Worm (Caenorhabditis elegans): ENCODE results near the gene B0457.4.

DNA sequence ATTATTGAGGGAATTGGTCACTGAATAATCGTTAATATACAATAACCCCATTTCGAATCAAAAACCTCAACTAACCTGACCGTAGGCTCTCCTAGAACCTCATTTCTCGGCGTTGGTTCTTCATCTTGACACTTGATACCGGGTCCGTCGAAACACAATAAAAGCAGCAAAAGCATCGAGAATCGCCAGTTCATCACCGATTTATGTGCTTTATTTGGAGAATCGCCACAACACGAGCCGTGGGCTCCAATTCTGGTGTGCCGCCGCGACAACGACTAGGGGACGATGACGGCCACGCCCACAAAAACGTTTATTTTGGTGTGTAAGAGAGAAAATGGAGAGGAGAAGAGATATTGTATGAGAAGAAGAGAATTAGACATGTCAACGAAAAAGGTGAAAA is 35.6 kb upstream of the B0457.4 start, which contains the start of gene cutl-15:
- no peak for TF ChIP-seq T23F11.4 (GFP tag; optimal IDR thresholded peaks at IDR 0.05)
- TF ChIP-seq ceh-30 (tag; optimal IDR thresholded peaks at IDR 0.05): no peak
- TF ChIP-seq dmd-4 (tag; optimal IDR thresholded peaks at IDR 0.05; ENCODE audit: borderline replicate concordance): no peak
- no peak for TF ChIP-seq unc-55 (GFP tag; optimal IDR thresholded peaks at IDR 0.05)
- TF ChIP-seq nhr-11 (tag; optimal IDR thresholded peaks at IDR 0.05): no peak
- no peak for TF ChIP-seq pax-1 (tag; optimal IDR thresholded peaks at IDR 0.05)
- no peak for TF ChIP-seq ceh-45 (GFP tag; IDR thresholded peaks at IDR 0.05)
- no peak for TF ChIP-seq hlh-30 (tag; optimal IDR thresholded peaks at IDR 0.05; ENCODE audit: insufficient read depth)
- no peak for TF ChIP-seq ceh-14 (tag; optimal IDR thresholded peaks at IDR 0.05)
- no peak for TF ChIP-seq elt-2 (tag; optimal IDR thresholded peaks at IDR 0.05)
- no peak for TF ChIP-seq rnt-1 (tag; optimal IDR thresholded peaks at IDR 0.05)
- no peak for TF ChIP-seq sox-4 (tag; optimal IDR thresholded peaks at IDR 0.05)
- no peak for TF ChIP-seq elt-4 (tag; optimal IDR thresholded peaks at IDR 0.05)

All from whole organism, late embryonic.